Worm (Caenorhabditis elegans): ENCODE measurements around the gene sri-72.

Gene sri-72

DNA sequence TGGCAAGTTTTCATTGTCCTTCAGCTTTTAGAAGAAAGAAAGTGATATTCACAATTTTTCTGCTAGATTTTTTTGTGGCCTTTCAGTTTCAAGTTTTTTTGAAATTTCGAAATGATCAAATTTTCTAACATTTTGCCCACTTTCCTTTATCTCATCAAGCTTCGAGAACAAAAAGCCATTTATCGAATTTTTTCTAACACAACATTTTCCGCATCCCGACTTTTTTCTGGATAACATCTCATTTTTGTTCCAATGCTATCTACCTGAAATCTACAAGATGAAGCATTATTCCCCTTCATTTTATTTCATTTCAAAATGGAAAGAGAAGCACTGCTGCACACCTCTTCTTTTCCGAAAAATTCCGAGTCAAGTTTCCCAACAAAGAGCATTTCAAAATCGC lies 25.0 kb upstream of the sri-72 start, which contains the start of gene ZK488.5:
TSS of gene ZK488.5 (plus strand) at position 301 of the 400 bp plus-strand sequence.
- TF ChIP-seq tbx-2 (tag; optimal IDR thresholded peaks at IDR 0.05): no peak
- TF ChIP-seq mml-1 (tag; optimal IDR thresholded peaks at IDR 0.05): no peak
- no peak for TF ChIP-seq lsy-12 (tag; optimal IDR thresholded peaks at IDR 0.05)
- TF ChIP-seq lin-39 (tag; optimal IDR thresholded peaks at IDR 0.05): no peak
- TF ChIP-seq egl-5 (tag; optimal IDR thresholded peaks at IDR 0.05): no peak
- TF ChIP-seq sea-2 (GFP tag; optimal IDR thresholded peaks at IDR 0.05): no peak
- no peak for TF ChIP-seq ceh-16 (tag; optimal IDR thresholded peaks at IDR 0.05)
- TF ChIP-seq ceh-9 (tag; optimal IDR thresholded peaks at IDR 0.05): no peak
- no peak for TF ChIP-seq nhr-77 (tag; optimal IDR thresholded peaks at IDR 0.05)
- no peak for TF ChIP-seq nhr-28 (tag; optimal IDR thresholded peaks at IDR 0.05)
- no peak for TF ChIP-seq jun-1 (tag; optimal IDR thresholded peaks at IDR 0.05)

DNA sequence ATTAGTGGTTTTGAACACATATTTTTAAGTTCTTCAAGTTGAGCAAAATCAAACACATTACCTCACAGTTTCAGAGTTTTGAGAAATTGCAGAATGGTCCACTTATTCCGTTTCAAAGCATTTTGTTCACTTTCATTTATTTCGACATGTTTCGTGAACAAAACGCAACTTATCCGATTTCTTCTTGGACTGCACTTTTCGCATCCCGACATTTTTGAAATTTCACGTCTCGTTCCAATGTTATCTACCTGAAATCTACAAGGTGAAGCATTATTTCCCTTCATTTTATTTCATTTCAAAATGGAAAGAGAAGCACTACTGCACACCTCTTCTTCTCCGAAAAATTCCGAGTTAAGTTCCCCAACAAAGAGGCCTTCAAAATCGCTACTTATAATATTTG lies 22.2 kb upstream of the sri-72 start, which contains the start of gene ZK488.6:
TSS of gene ZK488.6 (plus strand) at position 301 of the 400 bp plus-strand sequence.
- TF ChIP-seq pqm-1 (tag; optimal IDR thresholded peaks at IDR 0.05) (no peak), lin-15B (tag; optimal IDR thresholded peaks at IDR 0.05) (no peak), ceh-28 (tag; optimal IDR thresholded peaks at IDR 0.05) (no peak)

DNA sequence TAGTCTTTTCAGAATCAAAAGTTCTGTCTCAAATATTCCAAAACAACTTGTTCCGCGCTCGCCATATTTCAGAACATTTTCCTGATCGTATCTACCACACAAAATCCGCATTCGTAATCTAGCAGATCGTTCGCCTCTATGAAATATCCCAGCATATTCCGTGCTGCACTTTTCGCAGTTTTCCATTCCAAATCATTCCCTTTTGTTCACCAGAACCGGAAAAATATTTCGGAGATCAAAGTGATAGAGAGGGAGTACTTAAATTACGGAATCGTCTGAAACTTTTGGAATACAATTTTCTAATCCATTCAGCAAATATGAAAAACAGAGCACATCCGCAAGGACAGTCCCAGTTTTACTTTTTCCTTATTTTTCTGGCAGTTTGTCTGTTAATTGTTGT lies 19.8 kb upstream of the sri-72 start, which contains the start of gene K06H6.1:
TSS of gene K06H6.1 (plus strand) at position 301 of the 400 bp plus-strand sequence.
- no peak for TF ChIP-seq ceh-82 (tag; optimal IDR thresholded peaks at IDR 0.05)
- no peak for TF ChIP-seq ama-1 (optimal IDR thresholded peaks at IDR 0.05)
- TF ChIP-seq lsy-12 (tag; optimal IDR thresholded peaks at IDR 0.05): no peak
- no peak for TF ChIP-seq eor-1 (tag; optimal IDR thresholded peaks at IDR 0.05)
- no peak for TF ChIP-seq nhr-76 (tag; optimal IDR thresholded peaks at IDR 0.05)
- TF ChIP-seq fkh-10 (GFP tag; optimal IDR thresholded peaks at IDR 0.05): no peak
- no peak for TF ChIP-seq nhr-23 (tag; optimal IDR thresholded peaks at IDR 0.05)
- TF ChIP-seq daf-12 (tag; optimal IDR thresholded peaks at IDR 0.05): no peak
- no peak for TF ChIP-seq tbx-2 (tag; optimal IDR thresholded peaks at IDR 0.05)
- no peak for TF ChIP-seq mml-1 (tag; optimal IDR thresholded peaks at IDR 0.05)
- TF ChIP-seq unc-62 (GFP tag; optimal IDR thresholded peaks at IDR 0.05): no peak
- TF ChIP-seq jun-1 (tag; optimal IDR thresholded peaks at IDR 0.05): no peak
- no peak for TF ChIP-seq egl-5 (tag; optimal IDR thresholded peaks at IDR 0.05)
- no peak for TF ChIP-seq fkh-2 (tag; optimal IDR thresholded peaks at IDR 0.05)
- no peak for TF ChIP-seq mdl-1 (tag; optimal IDR thresholded peaks at IDR 0.05)
- TF ChIP-seq lin-39 (tag; optimal IDR thresholded peaks at IDR 0.05): no peak
- no peak for TF ChIP-seq pqm-1 (tag; optimal IDR thresholded peaks at IDR 0.05)
- no peak for TF ChIP-seq aly-2 (tag; optimal IDR thresholded peaks at IDR 0.05)
- no peak for TF ChIP-seq zag-1 (tag; optimal IDR thresholded peaks at IDR 0.05)
- TF ChIP-seq egl-27 (tag; optimal IDR thresholded peaks at IDR 0.05): no peak

DNA sequence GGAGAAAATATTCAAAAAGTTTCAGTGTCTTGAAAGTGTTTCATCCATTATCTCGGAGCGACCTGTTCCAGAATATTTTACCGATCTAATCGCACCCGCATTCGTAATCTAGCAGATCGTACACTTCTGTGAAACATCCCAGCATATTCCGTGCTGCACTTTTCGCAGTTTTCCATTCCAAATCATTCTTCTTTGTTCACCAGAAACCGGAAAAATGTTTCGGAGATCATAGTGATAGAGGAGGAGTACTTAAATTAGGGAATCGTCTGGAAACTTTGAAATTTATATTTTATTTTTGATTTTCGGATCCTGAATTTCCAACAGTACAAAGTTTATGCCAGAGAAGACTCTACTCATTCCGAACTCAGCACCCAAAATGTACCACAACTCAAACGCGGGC lies 17.5 kb upstream of the sri-72 start, which contains the start of gene K06H6.2:
TSS of gene K06H6.2 (plus strand) at position 301 of the 400 bp plus-strand sequence.
- TF ChIP-seq elt-2 (tag; optimal IDR thresholded peaks at IDR 0.05): no peak
- no peak for TF ChIP-seq ama-1 (optimal IDR thresholded peaks at IDR 0.05)
- TF ChIP-seq nhr-12 (tag; optimal IDR thresholded peaks at IDR 0.05): no peak

DNA sequence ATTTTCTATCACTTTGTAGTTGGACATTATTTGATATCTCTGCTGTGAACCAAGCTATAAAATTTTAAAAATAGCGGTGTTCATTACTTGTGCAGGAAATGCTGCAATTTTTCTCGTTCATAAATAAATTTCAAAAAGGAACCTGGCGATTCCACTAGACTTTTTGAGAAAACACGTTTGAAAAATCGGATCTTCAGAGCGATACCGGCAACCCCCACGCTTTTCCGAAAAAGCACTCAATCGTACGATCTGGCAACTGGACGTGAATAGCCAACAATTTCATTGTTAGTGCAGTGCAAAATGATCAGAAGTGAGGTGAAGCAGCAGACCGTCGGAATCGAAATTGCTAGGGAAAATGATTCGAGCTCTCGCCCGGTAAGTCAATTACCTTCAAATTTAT lies 13.6 kb upstream of the sri-72 start, which contains the start of gene nstp-7:
TSS of gene nstp-7 (plus strand) at position 301 of the 400 bp plus-strand sequence.
- no peak for TF ChIP-seq tbx-2 (tag; optimal IDR thresholded peaks at IDR 0.05)
- no peak for TF ChIP-seq snpc-4 (tag; optimal IDR thresholded peaks at IDR 0.05)
- no peak for TF ChIP-seq nhr-11 (tag; optimal IDR thresholded peaks at IDR 0.05)
- no peak for TF ChIP-seq unc-39 (tag; optimal IDR thresholded peaks at IDR 0.05)
- no peak for TF ChIP-seq nhr-67 (tag; optimal IDR thresholded peaks at IDR 0.05)
- no peak for TF ChIP-seq nhr-76 (tag; optimal IDR thresholded peaks at IDR 0.05)
- TF ChIP-seq fkh-2 (tag; optimal IDR thresholded peaks at IDR 0.05): no peak
- no peak for TF ChIP-seq lin-39 (tag; optimal IDR thresholded peaks at IDR 0.05)
- no peak for TF ChIP-seq elt-2 (tag; optimal IDR thresholded peaks at IDR 0.05)
- no peak for TF ChIP-seq ceh-28 (tag; optimal IDR thresholded peaks at IDR 0.05)
- no peak for TF ChIP-seq skn-1 (tag; optimal IDR thresholded peaks at IDR 0.05)
- TF ChIP-seq nhr-237 (tag; optimal IDR thresholded peaks at IDR 0.05): no peak
- no peak for TF ChIP-seq ztf-11 (tag; optimal IDR thresholded peaks at IDR 0.05)
- TF ChIP-seq nhr-12 (tag; optimal IDR thresholded peaks at IDR 0.05): no peak
- no peak for TF ChIP-seq hmg-11 (tag; optimal IDR thresholded peaks at IDR 0.05)
- TF ChIP-seq ceh-9 (tag; optimal IDR thresholded peaks at IDR 0.05): no peak
- TF ChIP-seq nfya-1 (tag; optimal IDR thresholded peaks at IDR 0.05; ENCODE audit: insufficient read depth): no peak
